Worm (Caenorhabditis elegans) whole organism, L4 larva: ENCODE measurements around the gene spe-44.
"Not testable (repeated sequence)": the region's sequence is repeated elsewhere in the genome, so short reads cannot be mapped to it uniquely, and the experiment has no call there.

Experiments
- F10B5.3 ChIP-seq: sonication (generic microtip); optimal IDR thresholded peaks from 2 replicates; lab custom pipeline; 2016; ENCODE audit warnings: mild to moderate bottlenecking, missing genetic modification characterization, missing compliant biosample characterization
- F37D6.2 ChIP-seq: sonication (generic microtip); optimal IDR thresholded peaks from 2 replicates; lab custom pipeline; 2016; ENCODE audit warnings: mild to moderate bottlenecking, missing genetic modification characterization, missing compliant biosample characterization
- R02D3.7 ChIP-seq: fragments of 150-350 bp; sonication (generic microtip); optimal IDR thresholded peaks from 3 replicates; lab custom pipeline; 2014; ENCODE audit warnings: missing biosample characterization, missing genetic modification characterization
- T20F7.1 ChIP-seq: fragments of 200-800 bp; sonication (Bioruptor generic); optimal IDR thresholded peaks from 2 replicates; lab custom pipeline; 2018; ENCODE audit warnings: mild to moderate bottlenecking, missing genetic modification characterization, missing compliant biosample characterization
- T26A8.4 ChIP-seq: fragments of 200-800 bp; sonication (Bioruptor generic); IDR thresholded peaks from 2 replicates; pipeline ENCODE4 v1.3.6; 2022; ENCODE audit warnings: missing genetic modification characterization, missing compliant biosample characterization
- aha-1 ChIP-seq: fragments of 150-350 bp; peaks from one replicate; lab custom pipeline; 2014; ENCODE audit warnings: missing biosample characterization, missing genetic modification characterization
- aly-2 ChIP-seq: sonication (generic microtip); optimal IDR thresholded peaks from 2 replicates; lab custom pipeline; 2018; ENCODE audit warnings: missing biosample characterization, missing genetic modification characterization
- attf-4 ChIP-seq: sonication (generic microtip); optimal IDR thresholded peaks from 3 replicates; lab custom pipeline; 2017; ENCODE audit warnings: missing biosample characterization, missing genetic modification characterization
- ceh-62 ChIP-seq: sonication (generic microtip); optimal IDR thresholded peaks from 2 replicates; lab custom pipeline; 2017; ENCODE audit warnings: missing biosample characterization, missing genetic modification characterization
- ctbp-1 ChIP-seq: fragments of 200-800 bp; sonication (Bioruptor generic); IDR thresholded peaks from 2 replicates; pipeline ENCODE4 v1.3.6; 2022; ENCODE audit warnings: missing genetic modification reagents, missing genetic modification characterization, missing compliant biosample characterization
- daf-16 ChIP-seq, 3 experiments: sonication (generic microtip); optimal IDR thresholded peaks; 2 replicates each; lab custom pipeline; 2016 to 2017; ENCODE audit warnings: missing genetic modification characterization in 3 of 3, missing genetic modification reagents in 3 of 3, mild to moderate bottlenecking in 2 of 3, missing compliant biosample characterization in 2 of 3, missing biosample characterization in 1 of 3, moderate library complexity in 1 of 3
- dmd-6 ChIP-seq: fragments of 200-800 bp; sonication (Bioruptor generic); IDR thresholded peaks from 2 replicates; pipeline ENCODE4 v1.3.6; 2022; ENCODE audit warnings: missing genetic modification reagents, missing genetic modification characterization, missing compliant biosample characterization
- dpl-1 ChIP-seq: fragments of 150-350 bp; optimal IDR thresholded peaks from 2 replicates; lab custom pipeline; 2014; ENCODE audit warnings: missing biosample characterization, missing genetic modification reagents, missing genetic modification characterization
- egl-27 ChIP-seq: sonication (generic microtip); optimal IDR thresholded peaks from 3 replicates; lab custom pipeline; 2017; ENCODE audit warnings: missing biosample characterization, missing genetic modification reagents, missing genetic modification characterization
- egl-43 ChIP-seq: fragments of 200-800 bp; sonication (Bioruptor generic); IDR thresholded peaks from 2 replicates; pipeline ENCODE4 v1.3.6; 2022; ENCODE audit warnings: missing genetic modification reagents, missing genetic modification characterization, missing compliant biosample characterization
- fkh-10 ChIP-seq: fragments of 150-350 bp; optimal IDR thresholded peaks from 2 replicates; lab custom pipeline; 2014; ENCODE audit warnings: missing biosample characterization, missing genetic modification reagents, missing genetic modification characterization
- fos-1 ChIP-seq: fragments of 150-350 bp; optimal IDR thresholded peaks from 2 replicates; lab custom pipeline; 2014; ENCODE audit warnings: missing biosample characterization, missing genetic modification characterization
- hlh-30 ChIP-seq: sonication (generic microtip); optimal IDR thresholded peaks from 2 replicates; lab custom pipeline; 2017; ENCODE audit warnings: antibody characterized with exemption, mild to moderate bottlenecking, missing genetic modification characterization, missing compliant biosample characterization; ENCODE audit not compliant: insufficient read depth
- hmg-1.1 ChIP-seq: fragments of 200-800 bp; sonication (Bioruptor generic); IDR thresholded peaks from 2 replicates; pipeline ENCODE4 v1.3.6; 2022; ENCODE audit warnings: missing genetic modification reagents, missing genetic modification characterization, missing compliant biosample characterization
- jun-1 ChIP-seq: fragments of 150-350 bp; optimal IDR thresholded peaks from 2 replicates; lab custom pipeline; 2014; ENCODE audit warnings: missing biosample characterization, missing genetic modification reagents, missing genetic modification characterization
- lin-13 ChIP-seq: fragments of 150-350 bp; optimal IDR thresholded peaks from 2 replicates; lab custom pipeline; 2014; ENCODE audit warnings: missing biosample characterization, missing genetic modification reagents, missing genetic modification characterization
- lin-38 ChIP-seq: fragments of 200-800 bp; sonication (Bioruptor generic); IDR thresholded peaks from 2 replicates; pipeline ENCODE4 v1.3.6; 2022; ENCODE audit warnings: missing genetic modification reagents, missing genetic modification characterization, missing compliant biosample characterization
- lir-3 ChIP-seq: sonication (generic microtip); optimal IDR thresholded peaks from 2 replicates; lab custom pipeline; 2016; ENCODE audit warnings: mild to moderate bottlenecking, missing genetic modification characterization, missing compliant biosample characterization
- madf-5 ChIP-seq, 2 experiments: fragments of 200-800 bp; sonication (Bioruptor generic); IDR thresholded peaks; 2 replicates each; pipeline ENCODE4 v1.3.6; 2022; ENCODE audit warnings: missing compliant biosample characterization in 2 of 2, missing genetic modification characterization in 2 of 2
- madf-9 ChIP-seq: fragments of 200-800 bp; sonication (Bioruptor generic); conservative IDR thresholded peaks from 2 replicates; pipeline ENCODE4 v1.3.6; 2022; ENCODE audit warnings: missing genetic modification reagents, missing genetic modification characterization, missing compliant biosample characterization
- mdt-29 ChIP-seq: fragments of 200-800 bp; sonication (Bioruptor generic); IDR thresholded peaks from 2 replicates; pipeline ENCODE4 v1.3.6; 2022; ENCODE audit warnings: missing genetic modification reagents, missing genetic modification characterization, missing compliant biosample characterization
- mxl-3 ChIP-seq: fragments of 200-800 bp; sonication (Bioruptor generic); optimal IDR thresholded peaks from 2 replicates; lab custom pipeline; 2018; ENCODE audit warnings: mild to moderate bottlenecking, missing genetic modification characterization, missing compliant biosample characterization
- nhr-10 ChIP-seq: fragments of 150-350 bp; optimal IDR thresholded peaks from 2 replicates; lab custom pipeline; 2014; ENCODE audit warnings: missing biosample characterization, missing genetic modification characterization
- nhr-25 ChIP-seq: sonication (generic microtip); optimal IDR thresholded peaks from 2 replicates; lab custom pipeline; 2017; ENCODE audit warnings: missing genetic modification characterization, mild to moderate bottlenecking, missing compliant biosample characterization, antibody characterized with exemption, moderate library complexity, borderline replicate concordance; ENCODE audit not compliant: insufficient read depth
- nhr-28 ChIP-seq: fragments of 150-350 bp; optimal IDR thresholded peaks from 2 replicates; lab custom pipeline; 2014; ENCODE audit warnings: missing biosample characterization, missing genetic modification characterization
- nhr-42 ChIP-seq: fragments of 200-800 bp; sonication (Bioruptor generic); IDR thresholded peaks from 2 replicates; pipeline ENCODE4 v1.3.6; 2022; ENCODE audit warnings: missing genetic modification characterization, missing compliant biosample characterization
- nhr-77 ChIP-seq: fragments of 150-350 bp; optimal IDR thresholded peaks from 2 replicates; lab custom pipeline; 2014; ENCODE audit warnings: missing biosample characterization, missing genetic modification characterization
- rbr-2 ChIP-seq: sonication (generic microtip); optimal IDR thresholded peaks from 2 replicates; lab custom pipeline; 2016; ENCODE audit warnings: missing genotype, missing genetic modification characterization, missing compliant biosample characterization
- saeg-2 ChIP-seq: fragments of 200-800 bp; sonication (Bioruptor generic); IDR thresholded peaks from 2 replicates; pipeline ENCODE4 v1.3.6; 2022; ENCODE audit warnings: missing genetic modification reagents, missing genetic modification characterization, missing compliant biosample characterization
- set-16 ChIP-seq: fragments of 200-800 bp; sonication (Bioruptor generic); IDR thresholded peaks from 2 replicates; pipeline ENCODE4 v1.3.6; 2022; ENCODE audit warnings: missing genetic modification reagents, missing genetic modification characterization, missing compliant biosample characterization
- snpc-1.2 ChIP-seq: fragments of 200-800 bp; sonication (Bioruptor generic); IDR thresholded peaks from 2 replicates; pipeline ENCODE4 v1.3.6; 2022; ENCODE audit warnings: missing genetic modification reagents, missing genetic modification characterization, missing compliant biosample characterization
- tra-1 ChIP-seq: fragments of 200-800 bp; sonication (Bioruptor generic); IDR thresholded peaks from 2 replicates; pipeline ENCODE4 v1.3.6; 2022; ENCODE audit warnings: missing genetic modification reagents, missing genetic modification characterization, missing compliant biosample characterization
- zag-1 ChIP-seq: fragments of 150-350 bp; optimal IDR thresholded peaks from 2 replicates; lab custom pipeline; 2014; ENCODE audit warnings: missing biosample characterization, missing genetic modification characterization
- zip-11 ChIP-seq: fragments of 200-800 bp; sonication (Bioruptor generic); IDR thresholded peaks from 2 replicates; pipeline ENCODE4 v1.3.6; 2022; ENCODE audit warnings: missing genetic modification characterization, missing compliant biosample characterization
- ztf-11 ChIP-seq: fragments of 150-350 bp; optimal IDR thresholded peaks from 2 replicates; lab custom pipeline; 2014; ENCODE audit warnings: missing biosample characterization, missing genetic modification characterization

Gene spe-44

DNA sequence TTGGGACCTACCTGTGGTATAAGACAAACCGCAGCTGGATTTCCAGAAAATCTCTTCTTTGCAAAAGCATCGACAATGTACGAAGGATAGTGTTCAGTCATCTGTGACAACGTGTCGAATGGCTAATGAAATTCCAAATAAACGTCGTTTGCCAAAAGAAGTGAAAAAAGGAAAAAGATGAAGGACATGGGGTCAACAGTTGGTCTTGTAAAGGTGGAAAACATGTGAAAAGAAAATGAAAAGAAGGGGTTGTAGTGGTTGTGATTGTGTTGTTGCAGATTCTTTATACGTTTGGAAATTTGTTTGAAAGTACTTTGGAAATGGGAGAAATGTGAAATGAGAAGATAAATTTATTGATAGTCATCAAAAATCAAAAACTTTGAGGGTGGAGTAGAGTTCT, 30.5 kb upstream of the spe-44 start, which contains the start of gene T04A11.4:
Gene T04A11.4 (minus strand): TSS at position 101 of the 400 bp plus-strand sequence.
- TF ChIP-seq madf-9 (GFP tag; lab: Robert Waterston, UW); rbr-2 (tag; lab: Kevin White, UChicago); F10B5.3 (tag; lab: Kevin White, UChicago): not testable (repeated sequence)

DNA sequence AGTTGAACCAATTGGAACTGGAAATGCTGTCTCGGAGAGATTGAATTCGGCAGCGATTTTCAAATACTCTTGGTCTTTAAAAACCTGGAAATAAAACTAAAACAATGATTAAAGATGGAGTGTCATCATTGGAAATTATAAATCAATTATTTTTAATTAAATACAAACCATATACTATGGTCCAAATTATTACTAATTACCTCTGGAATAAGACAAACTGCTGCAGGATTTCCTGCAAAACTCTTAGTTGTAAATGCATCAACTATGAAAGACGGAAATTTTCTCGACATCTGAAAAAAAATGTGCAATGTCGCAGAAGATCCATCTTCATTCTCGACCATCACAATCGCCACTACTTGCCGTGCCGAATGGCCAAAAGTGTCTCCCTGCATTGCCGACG, 24.7 kb upstream of the spe-44 start, which contains the start of gene igdb-1:
Gene igdb-1 (plus strand): TSS at position 301 of the 400 bp plus-strand sequence.
- TF ChIP-seq ctbp-1 (GFP tag; lab: Robert Waterston, UW); aly-2 (tag; lab: Kevin White, UChicago); zip-11 (GFP tag; lab: Robert Waterston, UW): not testable (repeated sequence)
- TF ChIP-seq, all 104 proteins: peak for 0; not testable (repeated sequence) for 104

DNA sequence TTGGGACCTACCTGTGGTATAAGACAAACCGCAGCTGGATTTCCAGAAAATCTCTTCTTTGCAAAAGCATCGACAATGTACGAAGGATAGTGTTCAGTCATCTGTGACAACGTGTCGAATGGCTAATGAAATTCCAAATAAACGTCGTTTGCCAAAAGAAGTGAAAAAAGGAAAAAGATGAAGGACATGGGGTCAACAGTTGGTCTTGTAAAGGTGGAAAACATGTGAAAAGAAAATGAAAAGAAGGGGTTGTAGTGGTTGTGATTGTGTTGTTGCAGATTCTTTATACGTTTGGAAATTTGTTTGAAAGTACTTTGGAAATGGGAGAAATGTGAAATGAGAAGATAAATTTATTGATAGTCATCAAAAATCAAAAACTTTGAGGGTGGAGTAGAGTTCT, 22.9 kb upstream of the spe-44 start, which contains the start of gene T04A11.1:
Gene T04A11.1 (minus strand): TSS at position 101 of the 400 bp plus-strand sequence.
- not testable (repeated sequence) for TF ChIP-seq lin-13 (GFP tag; lab: Kevin White, UChicago); egl-27 (tag; lab: Kevin White, UChicago); fos-1 (tag; lab: Kevin White, UChicago)

DNA sequence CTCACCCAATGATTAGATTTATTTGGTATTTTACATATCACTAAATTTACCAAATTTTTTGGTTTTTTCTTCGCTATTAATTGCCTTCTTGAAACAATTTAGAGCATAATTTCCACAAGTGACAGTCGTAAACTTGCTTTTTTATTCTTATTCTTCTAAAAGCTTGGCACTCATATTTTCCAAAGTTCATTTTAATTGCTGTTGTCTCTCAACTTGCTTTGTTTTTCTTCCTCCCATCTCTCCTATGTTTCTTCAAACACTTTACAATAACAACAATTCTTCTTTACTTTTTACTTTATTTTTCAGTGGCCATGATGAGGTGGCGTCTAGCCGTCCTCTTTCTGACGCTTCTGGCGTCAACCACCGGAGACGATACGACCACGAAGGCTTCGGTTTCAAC, 14.3 kb upstream of the spe-44 start, which contains the start of gene igdb-2:
Gene igdb-2 (plus strand): TSS at position 301 of the 400 bp plus-strand sequence.
- TF ChIP-seq attf-4 (tag; lab: Kevin White, UChicago) = no peak
- no peak for TF ChIP-seq mxl-3 (GFP tag; lab: Kevin White, UChicago)
- no peak for TF ChIP-seq egl-43 (GFP tag; lab: Robert Waterston, UW)
- TF ChIP-seq F37D6.2 (tag; lab: Kevin White, UChicago) = no peak
- no peak for TF ChIP-seq dmd-6 (GFP tag; lab: Robert Waterston, UW)
- no peak for TF ChIP-seq saeg-2 (GFP tag; lab: Robert Waterston, UW)
- no peak for TF ChIP-seq set-16 (GFP tag; lab: Robert Waterston, UW)
- TF ChIP-seq T26A8.4 = no peak
- no peak for TF ChIP-seq hmg-1.1 (GFP tag; lab: Robert Waterston, UW)
- TF ChIP-seq hlh-30 (tag; lab: Kevin White, UChicago) = no peak
- TF ChIP-seq nhr-77 = no peak
- TF ChIP-seq daf-16 (GFP tag; optimal IDR thresholded peaks at IDR 0.05; lab: Kevin White, UChicago) = no peak
- TF ChIP-seq daf-16 (tag; optimal IDR thresholded peaks at IDR 0.05; lab: Kevin White, UChicago) = no peak
- TF ChIP-seq tra-1 (GFP tag; lab: Robert Waterston, UW) = no peak
- TF ChIP-seq F10B5.3 (tag; lab: Kevin White, UChicago) = no peak
- TF ChIP-seq madf-5 (GFP tag; IDR thresholded peaks at IDR 0.05; lab: Robert Waterston, UW) = no peak
- TF ChIP-seq mdt-29 (GFP tag; lab: Robert Waterston, UW) = no peak
- TF ChIP-seq ztf-11 (tag; lab: Kevin White, UChicago) = no peak
- no peak for TF ChIP-seq nhr-42
- TF ChIP-seq fkh-10 (GFP tag; lab: Kevin White, UChicago) = no peak
- no peak for TF ChIP-seq dpl-1 (GFP tag; lab: Kevin White, UChicago)

DNA sequence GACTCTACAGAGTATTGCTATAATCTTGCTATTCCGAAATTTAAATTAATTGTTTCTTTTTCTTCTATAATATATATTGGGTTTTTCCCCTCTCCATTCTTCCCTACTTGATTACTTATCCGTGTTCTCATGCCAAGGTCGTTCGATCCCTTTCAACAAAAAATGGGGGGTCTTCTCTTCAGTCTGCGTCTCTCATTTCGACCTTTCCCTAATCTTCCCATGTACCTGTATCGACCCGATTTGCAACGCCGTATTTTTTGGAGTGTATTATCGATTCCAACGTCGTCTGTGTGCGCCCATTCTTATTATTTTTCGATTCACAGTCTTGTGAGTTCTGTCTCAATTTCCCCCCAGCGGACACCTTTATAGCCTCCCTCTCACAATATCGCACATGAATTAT, 13.7 kb upstream of the spe-44 start:
- TF ChIP-seq lin-13 (GFP tag; lab: Kevin White, UChicago) = no peak
- no peak for TF ChIP-seq nhr-10
- TF ChIP-seq lin-38 (GFP tag; lab: Robert Waterston, UW) = no peak
- TF ChIP-seq T20F7.1 = no peak
- TF ChIP-seq jun-1 (tag; lab: Kevin White, UChicago) = no peak
- TF ChIP-seq snpc-1.2 = no peak
- peak; percentile 55 for TF ChIP-seq nhr-25 (tag; lab: Kevin White, UChicago)
- TF ChIP-seq lir-3 (tag; lab: Kevin White, UChicago) = no peak
- no peak for TF ChIP-seq aha-1
- no peak for TF ChIP-seq F10B5.3 (tag; lab: Kevin White, UChicago)
- no peak for TF ChIP-seq zag-1 (tag; lab: Kevin White, UChicago)
- TF ChIP-seq hlh-30 (tag; lab: Kevin White, UChicago) = no peak
- TF ChIP-seq R02D3.7 = no peak
- no peak for TF ChIP-seq T26A8.4
- TF ChIP-seq mdt-29 (GFP tag; lab: Robert Waterston, UW) = no peak
- no peak for TF ChIP-seq ceh-62 (tag; lab: Kevin White, UChicago)
- TF ChIP-seq nhr-28 (tag; lab: Kevin White, UChicago) = peak; percentile 54
- TF ChIP-seq, all 104 proteins: peak for 2
